Fruit fly (Drosophila melanogaster) whole organism, embryonic: Measurements from ENCODE around the gene Papss.

Source experiments
- Blimp-1 ChIP-seq: fragments of 200-800 bp; sonication (Bioruptor generic); optimal IDR thresholded peaks from 3 replicates; lab custom pipeline; 2018; ENCODE audit warnings: missing biosample characterization, missing genetic modification characterization, mild to moderate bottlenecking, moderate library complexity, missing genetic modification reagents
- CG12104 ChIP-seq: fragments of 200-800 bp; sonication (Bioruptor generic); optimal IDR thresholded peaks from 3 replicates; lab custom pipeline; 2016; ENCODE audit warnings: missing biosample characterization, missing genetic modification characterization
- CG15479 ChIP-seq: fragments of 200-800 bp; sonication (Bioruptor generic); optimal IDR thresholded peaks from 3 replicates; lab custom pipeline; 2019; ENCODE audit warnings: missing biosample characterization, mild to moderate bottlenecking, missing genetic modification characterization, moderate library complexity
- CG1602 ChIP-seq: fragments of 200-800 bp; sonication (Bioruptor generic); optimal IDR thresholded peaks from 3 replicates; lab custom pipeline; 2016; ENCODE audit warnings: missing biosample characterization, missing genetic modification characterization
- CG1603 ChIP-seq: fragments of 200-800 bp; sonication (Bioruptor generic); optimal IDR thresholded peaks from 2 replicates; lab custom pipeline; 2019; ENCODE audit warnings: missing biosample characterization, mild to moderate bottlenecking, missing genetic modification characterization, moderate library complexity
- CG1647 ChIP-seq: fragments of 200-800 bp; sonication (Bioruptor generic); optimal IDR thresholded peaks from 3 replicates; lab custom pipeline; 2016; ENCODE audit warnings: missing biosample characterization, missing genetic modification characterization
- CG16813 ChIP-seq: fragments of 200-800 bp; sonication (Bioruptor generic); IDR thresholded peaks from 3 replicates; pipeline ENCODE4 v1.3.6; 2022; ENCODE audit warnings: missing biosample characterization, missing genetic modification characterization; ENCODE audit not compliant: partially characterized antibody
- CG17186 ChIP-seq: fragments of 200-800 bp; sonication (Bioruptor generic); optimal IDR thresholded peaks from 3 replicates; lab custom pipeline; 2017; ENCODE audit warnings: missing biosample characterization, missing genetic modification reagents, missing genetic modification characterization
- CG17912 ChIP-seq: fragments of 200-800 bp; sonication (Bioruptor generic); optimal IDR thresholded peaks from 2 replicates; lab custom pipeline; 2018; ENCODE audit warnings: missing biosample characterization, mild to moderate bottlenecking, missing genetic modification characterization
- CG2120 ChIP-seq: fragments of 200-800 bp; sonication (Bioruptor generic); optimal IDR thresholded peaks from 3 replicates; lab custom pipeline; 2016; ENCODE audit warnings: missing biosample characterization, missing genetic modification characterization
- CG2199 ChIP-seq: fragments of 200-800 bp; sonication (Bioruptor generic); IDR thresholded peaks from 3 replicates; pipeline ENCODE4 v1.3.6; 2022; ENCODE audit warnings: missing biosample characterization, missing genetic modification characterization
- CG31441 ChIP-seq: fragments of 200-800 bp; sonication (Bioruptor generic); IDR thresholded peaks from 2 replicates; pipeline ENCODE4 v1.3.6; 2022; ENCODE audit warnings: missing biosample characterization, missing genetic modification characterization
- CG3163 ChIP-seq: fragments of 200-800 bp; sonication (Bioruptor generic); optimal IDR thresholded peaks from 3 replicates; lab custom pipeline; 2016; ENCODE audit warnings: missing biosample characterization, missing genetic modification characterization
- CG32767 ChIP-seq: fragments of 200-800 bp; sonication (Bioruptor generic); IDR thresholded peaks from 2 replicates; pipeline ENCODE4 v1.3.6; 2022; ENCODE audit warnings: missing biosample characterization, missing genetic modification characterization
- CG33557 ChIP-seq: fragments of 200-800 bp; sonication (Bioruptor generic); optimal IDR thresholded peaks from 2 replicates; lab custom pipeline; 2019; ENCODE audit warnings: missing biosample characterization, mild to moderate bottlenecking, missing genetic modification characterization, moderate library complexity
- CG34224 ChIP-seq: fragments of 200-800 bp; sonication (Bioruptor generic); IDR thresholded peaks from 3 replicates; pipeline ENCODE4 v1.3.6; 2022; ENCODE audit warnings: missing biosample characterization, missing genetic modification characterization; ENCODE audit not compliant: partially characterized antibody
- CG3838 ChIP-seq: fragments of 200-800 bp; sonication (Bioruptor generic); optimal IDR thresholded peaks from 3 replicates; lab custom pipeline; 2016; ENCODE audit warnings: missing biosample characterization, missing genetic modification characterization
- CG42726 ChIP-seq: fragments of 200-800 bp; sonication (Bioruptor generic); IDR thresholded peaks from 2 replicates; pipeline ENCODE4 v1.3.6; 2022; ENCODE audit warnings: missing biosample characterization, missing genetic modification characterization; ENCODE audit not compliant: partially characterized antibody
- CG5245 ChIP-seq: fragments of 200-800 bp; sonication (Bioruptor generic); optimal IDR thresholded peaks from 3 replicates; lab custom pipeline; 2016; ENCODE audit warnings: missing biosample characterization, missing genetic modification characterization
- CG7745 ChIP-seq: fragments of 200-800 bp; sonication (Bioruptor generic); optimal IDR thresholded peaks from 2 replicates; lab custom pipeline; 2018; ENCODE audit warnings: missing biosample characterization, mild to moderate bottlenecking, missing genetic modification characterization, moderate library complexity
- CG9215 ChIP-seq: fragments of 200-800 bp; sonication (Bioruptor generic); IDR thresholded peaks from 2 replicates; pipeline ENCODE4 v1.3.6; 2022; ENCODE audit warnings: missing biosample characterization, missing genetic modification characterization
- CG9797 ChIP-seq: fragments of 200-800 bp; sonication (Bioruptor generic); optimal IDR thresholded peaks from 3 replicates; lab custom pipeline; 2018; ENCODE audit warnings: missing biosample characterization, mild to moderate bottlenecking, missing genetic modification characterization
- Gug ChIP-seq: fragments of 200-800 bp; sonication (Bioruptor generic); IDR thresholded peaks from 4 replicates; pipeline ENCODE4 v1.3.6; 2022; ENCODE audit warnings: missing biosample characterization, missing genetic modification characterization
- HLHmδ ChIP-seq: fragments of 200-800 bp; sonication (Bioruptor generic); optimal IDR thresholded peaks from 2 replicates; lab custom pipeline; 2018; ENCODE audit warnings: missing biosample characterization, mild to moderate bottlenecking, missing genetic modification characterization, moderate library complexity
- Hr51 ChIP-seq, 2 experiments: fragments of 200-800 bp; sonication (Bioruptor generic); optimal IDR thresholded peaks; 2 replicates in 1 of 2; 3 replicates in 1 of 2; lab custom pipeline; 2016 to 2018; ENCODE audit warnings: missing biosample characterization in 2 of 2, missing genetic modification characterization in 2 of 2, mild to moderate bottlenecking in 1 of 2, moderate library complexity in 1 of 2
- Hsf ChIP-seq: fragments of 200-800 bp; sonication (Bioruptor generic); optimal IDR thresholded peaks from 3 replicates; lab custom pipeline; 2016; ENCODE audit warnings: missing biosample characterization, missing genetic modification characterization
- MTF-1 ChIP-seq: fragments of 200-800 bp; sonication (Bioruptor generic); optimal IDR thresholded peaks from 2 replicates; lab custom pipeline; 2018; ENCODE audit warnings: missing biosample characterization, mild to moderate bottlenecking, missing genetic modification characterization, borderline replicate concordance
- Mad ChIP-seq: fragments of 200-800 bp; sonication (Bioruptor generic); optimal IDR thresholded peaks from 2 replicates; lab custom pipeline; 2016; ENCODE audit warnings: missing biosample characterization, missing genetic modification characterization
- Myb ChIP-seq: fragments of 200-800 bp; sonication (Bioruptor generic); optimal IDR thresholded peaks from 2 replicates; lab custom pipeline; 2016; ENCODE audit warnings: missing biosample characterization, missing genetic modification characterization
- Taf1 ChIP-seq: fragments of 200-800 bp; sonication (Bioruptor generic); IDR thresholded peaks from 2 replicates; pipeline ENCODE4 v1.3.6; 2022; ENCODE audit warnings: missing biosample characterization, missing genetic modification characterization
- Tbp ChIP-seq: fragments of >200 bp; optimal IDR thresholded peaks from 2 replicates; lab custom pipeline; 2018; ENCODE audit warnings: missing biosample characterization, missing genetic modification characterization
- ci ChIP-seq: fragments of 200-800 bp; sonication (Bioruptor generic); IDR thresholded peaks from 3 replicates; pipeline ENCODE4 v1.3.6; 2022; ENCODE audit warnings: missing biosample characterization, missing genetic modification characterization
- da ChIP-seq: fragments of 200-800 bp; sonication (Bioruptor generic); optimal IDR thresholded peaks from 2 replicates; lab custom pipeline; 2016; ENCODE audit warnings: missing biosample characterization, missing genetic modification characterization
- eve ChIP-seq, 2 experiments: fragments of >200 bp; optimal IDR thresholded peaks; 2 replicates each; lab custom pipeline; 2017; ENCODE audit warnings: missing biosample characterization in 2 of 2, missing genetic modification characterization in 2 of 2
- exex ChIP-seq: fragments of 200-800 bp; sonication (Bioruptor generic); optimal IDR thresholded peaks from 4 replicates; lab custom pipeline; 2018; ENCODE audit warnings: missing biosample characterization, mild to moderate bottlenecking, missing genetic modification characterization, moderate library complexity
- fu2 ChIP-seq: fragments of 200-800 bp; sonication (Bioruptor generic); optimal IDR thresholded peaks from 2 replicates; lab custom pipeline; 2016; ENCODE audit warnings: missing biosample characterization, missing genetic modification characterization
- grau ChIP-seq: fragments of 200-800 bp; optimal IDR thresholded peaks from 3 replicates; lab custom pipeline; 2019; ENCODE audit warnings: missing biosample characterization, mild to moderate bottlenecking, missing genetic modification characterization, moderate library complexity
- grn ChIP-seq: fragments of 200-800 bp; sonication (Bioruptor generic); optimal IDR thresholded peaks from 3 replicates; lab custom pipeline; 2017; ENCODE audit warnings: missing biosample characterization, missing genetic modification characterization
- gsb ChIP-seq: fragments of 200-800 bp; sonication (Bioruptor generic); IDR thresholded peaks from 2 replicates; pipeline ENCODE4 v1.3.6; 2022; ENCODE audit warnings: missing biosample characterization, missing genetic modification characterization
- hbn ChIP-seq: fragments of 200-800 bp; sonication (Bioruptor generic); IDR thresholded peaks from 2 replicates; pipeline ENCODE4 v1.3.6; 2022; ENCODE audit warnings: missing biosample characterization, missing genetic modification characterization; ENCODE audit not compliant: partially characterized antibody
- inv ChIP-seq: fragments of 200-800 bp; sonication (Bioruptor generic); IDR thresholded peaks from 2 replicates; pipeline ENCODE4 v1.3.6; 2022; ENCODE audit warnings: missing biosample characterization, missing genetic modification characterization; ENCODE audit not compliant: partially characterized antibody
- jigr1 ChIP-seq: fragments of 200-800 bp; sonication (Bioruptor generic); IDR thresholded peaks from 3 replicates; pipeline ENCODE4 v1.3.6; 2022; ENCODE audit warnings: missing biosample characterization, missing genetic modification characterization
- klu ChIP-seq: fragments of 200-800 bp; sonication (Bioruptor generic); IDR thresholded peaks from 2 replicates; pipeline ENCODE4 v1.3.6; 2022; ENCODE audit warnings: missing biosample characterization, missing genetic modification characterization
- maf-S ChIP-seq: fragments of 200-800 bp; sonication (Bioruptor generic); optimal IDR thresholded peaks from 2 replicates; lab custom pipeline; 2016; ENCODE audit warnings: missing biosample characterization, missing genetic modification characterization
- phol ChIP-seq: fragments of 200-800 bp; sonication (Bioruptor generic); optimal IDR thresholded peaks from 3 replicates; lab custom pipeline; 2018; ENCODE audit warnings: missing biosample characterization, mild to moderate bottlenecking, missing genetic modification characterization, moderate library complexity
- pnt ChIP-seq: fragments of 200-800 bp; sonication (Bioruptor generic); optimal IDR thresholded peaks from 3 replicates; lab custom pipeline; 2016; ENCODE audit warnings: missing biosample characterization, missing genetic modification characterization
- pum ChIP-seq: fragments of 200-800 bp; sonication (Bioruptor generic); optimal IDR thresholded peaks from 2 replicates; lab custom pipeline; 2016; ENCODE audit warnings: missing biosample characterization, missing genetic modification characterization
- schlank ChIP-seq: fragments of 200-800 bp; sonication (Bioruptor generic); optimal IDR thresholded peaks from 2 replicates; lab custom pipeline; 2018; ENCODE audit warnings: missing biosample characterization, mild to moderate bottlenecking, missing genetic modification characterization
- shn ChIP-seq: fragments of 200-800 bp; sonication (Bioruptor generic); optimal IDR thresholded peaks from 3 replicates; lab custom pipeline; 2016; ENCODE audit warnings: missing biosample characterization, missing genetic modification characterization
- so ChIP-seq: fragments of 200-800 bp; sonication (Bioruptor generic); IDR thresholded peaks from 3 replicates; pipeline ENCODE4 v1.3.6; 2022; ENCODE audit warnings: missing biosample characterization, missing genetic modification characterization
- stc ChIP-seq: fragments of 200-800 bp; sonication (Bioruptor generic); IDR thresholded peaks from 2 replicates; pipeline ENCODE4 v1.3.6; 2022; ENCODE audit warnings: missing biosample characterization, missing genetic modification characterization
- vfl ChIP-seq: fragments of 200-800 bp; sonication (Bioruptor generic); optimal IDR thresholded peaks from 2 replicates; lab custom pipeline; 2016; ENCODE audit warnings: missing biosample characterization, missing genetic modification characterization

Gene Papss

dm6 chr3L:19895556-19895995 lies 50.5 kb downstream of the Papss start (continued):
- TF ChIP-seq CG3838 (GFP tag; lab: Kevin White, UChicago) (no peak), Myb (GFP tag; lab: Kevin White, UChicago) (no peak), phol (tag; lab: Kevin White, UChicago) (no peak), CG15479 (GFP tag; lab: Kevin White, UChicago) (peak; percentile 84), CG2199 (GFP tag; lab: Robert Waterston, UW) (peak; percentile 89), CG1603 (tag; lab: Kevin White, UChicago) (no peak), jigr1 (GFP tag; lab: Robert Waterston, UW) (no peak), exex (no peak), CG32767 (peak; percentile 60; the same call in 1 of the 2 replicates), MTF-1 (no peak), Mad (GFP tag; lab: Kevin White, UChicago) (no peak), HLHmδ (no peak), fu2 (no peak), CG9797 (GFP tag; lab: Kevin White, UChicago) (no peak), CG1647 (GFP tag; lab: Kevin White, UChicago) (no peak), CG12104 (GFP tag; lab: Kevin White, UChicago) (no peak), pum (GFP tag; lab: Kevin White, UChicago) (no peak), CG17186 (GFP tag; lab: Kevin White, UChicago) (no peak), CG9215 (GFP tag; lab: Robert Waterston, UW) (no peak), Gug (GFP tag; lab: Robert Waterston, UW) (no peak), klu (GFP tag; lab: Robert Waterston, UW) (no peak), Blimp-1 (GFP tag; lab: Kevin White, UChicago) (no peak), schlank (tag; lab: Kevin White, UChicago) (no peak), CG3163 (GFP tag; lab: Kevin White, UChicago) (peak; percentile 92), CG2120 (GFP tag; lab: Kevin White, UChicago) (no peak), eve (GFP tag; optimal IDR thresholded peaks at IDR 0.05; lab: Kevin White, UChicago) (no peak), CG7745 (tag; lab: Kevin White, UChicago) (no peak), grn (GFP tag; lab: Kevin White, UChicago) (no peak), Tbp (GFP tag; lab: Kevin White, UChicago) (no peak), Taf1 (GFP tag; lab: Robert Waterston, UW) (no peak), CG42726 (no peak), Hr51 (GFP tag; optimal IDR thresholded peaks at IDR 0.05; lab: Kevin White, UChicago) (no peak), CG16813 (GFP tag; lab: Robert Waterston, UW) (no peak), CG5245 (GFP tag; lab: Kevin White, UChicago) (no peak), CG33557 (GFP tag; lab: Kevin White, UChicago) (peak; percentile 22), ci (GFP tag; lab: Robert Waterston, UW) (no peak), CG1602 (GFP tag; lab: Kevin White, UChicago) (no peak), so (GFP tag; lab: Robert Waterston, UW) (no peak), vfl (GFP tag; lab: Kevin White, UChicago) (no peak), CG31441 (GFP tag; lab: Robert Waterston, UW) (no peak), da (peak; percentile 32), gsb (GFP tag; lab: Robert Waterston, UW) (no peak), shn (GFP tag; lab: Kevin White, UChicago) (no peak), CG17912 (no peak), inv (no peak), Hsf (GFP tag; lab: Kevin White, UChicago) (no peak), grau (tag; lab: Kevin White, UChicago) (no peak), hbn (GFP tag; lab: Robert Waterston, UW) (no peak), stc (GFP tag; lab: Robert Waterston, UW) (no peak), maf-S (GFP tag; lab: Kevin White, UChicago) (no peak), CG34224 (peak; percentile 56; the same call in 2 of the 3 replicates), pnt (GFP tag; lab: Kevin White, UChicago) (no peak)
